Worm (Caenorhabditis elegans): ENCODE data around the gene srh-281.

The srh-281 gene

ce11 chrV:16211713-16212112 lies 21.1 kb downstream of the srh-281 start (continued):
- no peak for TF ChIP-seq ztf-11 (tag; optimal IDR thresholded peaks at IDR 0.05)
- no peak for TF ChIP-seq vab-7 (GFP tag; IDR thresholded peaks at IDR 0.05)
- no peak for TF ChIP-seq arid-1 (GFP tag; conservative IDR thresholded peaks at IDR 0.05)

ce11 chrV:16213323-16213722 lies 22.7 kb downstream of the srh-281 start:
- TF ChIP-seq tra-1 (GFP tag; IDR thresholded peaks at IDR 0.05) (0 out of 2 replicates have a peak, but pooled peaks have one; percentile 29), Y105C5A.15 (GFP tag; IDR thresholded peaks at IDR 0.05) (no peak), lin-29 (GFP tag; IDR thresholded peaks at IDR 0.05) (no peak), hlh-30 (tag; optimal IDR thresholded peaks at IDR 0.05; ENCODE audit: insufficient read depth) (peak; percentile 41), mdl-1 (tag; optimal IDR thresholded peaks at IDR 0.05) (peak in 1 of 2 experiments; percentile 63), nhr-48 (tag; optimal IDR thresholded peaks at IDR 0.05) (peak; percentile 89), nhr-28 (tag; optimal IDR thresholded peaks at IDR 0.05) (peak; percentile 70), madf-5 (GFP tag; IDR thresholded peaks at IDR 0.05) (no peak), duxl-1 (tag; optimal IDR thresholded peaks at IDR 0.05; ENCODE audit: poor library complexity) (no peak), dmd-6 (GFP tag; IDR thresholded peaks at IDR 0.05) (peak; percentile 90), egl-27 (tag; optimal IDR thresholded peaks at IDR 0.05) (no peak), daf-19 (GFP tag; conservative IDR thresholded peaks at IDR 0.05) (no peak), set-16 (GFP tag; IDR thresholded peaks at IDR 0.05) (no peak), daf-16 (GFP tag; optimal IDR thresholded peaks at IDR 0.05) (no peak), daf-16 (tag; optimal IDR thresholded peaks at IDR 0.05) (no peak), daf-12 (tag; optimal IDR thresholded peaks at IDR 0.05) (no peak), nhr-77 (tag; optimal IDR thresholded peaks at IDR 0.05) (no peak), unc-62 (GFP tag; optimal IDR thresholded peaks at IDR 0.05 in 1 of 2) (peak in 1 of 2 experiments; percentile 82), unc-62 (tag; optimal IDR thresholded peaks at IDR 0.05) (no peak), hlh-11 (tag; optimal IDR thresholded peaks at IDR 0.05) (peak; percentile 65)

- TF ChIP-seq arid-1 (GFP tag; conservative IDR thresholded peaks at IDR 0.05) (no peak), nhr-102 (tag; optimal IDR thresholded peaks at IDR 0.05) (no peak), mxl-3 (GFP tag; optimal IDR thresholded peaks at IDR 0.05) (no peak), ztf-7 (tag; optimal IDR thresholded peaks at IDR 0.05) (no peak), mdl-1 (tag; optimal IDR thresholded peaks at IDR 0.05) (peak in 1 of 2 experiments; percentile 5), F10B5.3 (tag; optimal IDR thresholded peaks at IDR 0.05) (no peak), egl-27 (tag; optimal IDR thresholded peaks at IDR 0.05) (no peak), dpl-1 (GFP tag; optimal IDR thresholded peaks at IDR 0.05) (no peak), nhr-28 (tag; optimal IDR thresholded peaks at IDR 0.05) (peak; percentile 24), unc-62 (GFP tag; optimal IDR thresholded peaks at IDR 0.05 in 1 of 2) (peak in 1 of 2 experiments; percentile 69), unc-62 (tag; optimal IDR thresholded peaks at IDR 0.05) (no peak), zfp-2 (tag; optimal IDR thresholded peaks at IDR 0.05) (no peak), lin-29 (GFP tag; IDR thresholded peaks at IDR 0.05) (no peak), ZK546.5 (tag; optimal IDR thresholded peaks at IDR 0.05) (no peak), ces-1 (GFP tag; optimal IDR thresholded peaks at IDR 0.05) (no peak), hlh-30 (tag; optimal IDR thresholded peaks at IDR 0.05; ENCODE audit: insufficient read depth) (no peak)
These were observed 23.9 kb downstream of the srh-281 start, which contains the start of gene F11A5.9 for ce11 chrV:16214505-16214904. Gene F11A5.9 (plus strand): TSS chrV:16214890.

ce11 chrV:16218522-16218921 lies 27.9 kb downstream of the srh-281 start, which contains the start of gene F11A5.15:
Gene F11A5.15 (minus strand): TSS chrV:16218622.
- TF ChIP-seq F26F4.8 (GFP tag; conservative IDR thresholded peaks at IDR 0.05): no peak
- peak; percentile 87 for TF ChIP-seq aha-1 (tag)
- TF ChIP-seq unc-62 (GFP tag; optimal IDR thresholded peaks at IDR 0.05 in 1 of 2): peak in 1 of 2 experiments; percentile 67
- no peak for TF ChIP-seq unc-62 (tag; optimal IDR thresholded peaks at IDR 0.05)

Measured in whole organism, L4 larva.